Worm (Caenorhabditis elegans) whole organism, early embryonic: Measurements from ENCODE around the gene M163.11.

Source experiments
- B0310.2 ChIP-seq: sonication (generic microtip); optimal IDR thresholded peaks from 2 replicates; lab custom pipeline; 2016; ENCODE audit warnings: mild to moderate bottlenecking, missing genetic modification characterization, missing compliant biosample characterization
- F13C5.2 ChIP-seq: sonication (generic microtip); optimal IDR thresholded peaks from 2 replicates; lab custom pipeline; 2017; ENCODE audit warnings: mild to moderate bottlenecking, missing genetic modification characterization, inconsistent platforms, missing compliant biosample characterization
- aly-1 ChIP-seq: sonication (generic microtip); optimal IDR thresholded peaks from 2 replicates; lab custom pipeline; 2016; ENCODE audit warnings: missing genetic modification characterization, missing compliant biosample characterization
- ama-1 ChIP-seq: fragments of 150-350 bp; optimal IDR thresholded peaks from 2 replicates; lab custom pipeline; 2014
- ceh-13 ChIP-seq: fragments of 200-800 bp; sonication (Bioruptor generic); optimal IDR thresholded peaks from 2 replicates; lab custom pipeline; 2018; ENCODE audit warnings: mild to moderate bottlenecking, missing genetic modification characterization, missing compliant biosample characterization
- ceh-36 ChIP-seq: sonication (generic microtip); optimal IDR thresholded peaks from 2 replicates; lab custom pipeline; 2016; ENCODE audit warnings: missing genetic modification characterization, inconsistent platforms, missing compliant biosample characterization
- ets-7 ChIP-seq: sonication (generic microtip); optimal IDR thresholded peaks from 2 replicates; lab custom pipeline; 2016; ENCODE audit warnings: missing genotype, missing genetic modification characterization, missing compliant biosample characterization
- flt-1 ChIP-seq: fragments of 200-800 bp; sonication (Bioruptor generic); IDR thresholded peaks from 2 replicates; pipeline ENCODE4 v1.3.6; 2022; ENCODE audit warnings: missing genetic modification characterization, missing compliant biosample characterization
- hmbx-1 ChIP-seq: sonication (generic microtip); optimal IDR thresholded peaks from 2 replicates; lab custom pipeline; 2016; ENCODE audit warnings: mild to moderate bottlenecking, missing genetic modification characterization, missing compliant biosample characterization
- hmg-4 ChIP-seq: fragments of 200-800 bp; sonication (Bioruptor generic); optimal IDR thresholded peaks from 2 replicates; lab custom pipeline; 2018; ENCODE audit warnings: mild to moderate bottlenecking, missing genetic modification characterization, missing compliant biosample characterization
- hnd-1 ChIP-seq: sonication (generic microtip); optimal IDR thresholded peaks from 2 replicates; lab custom pipeline; 2016; ENCODE audit warnings: missing genetic modification characterization, missing compliant biosample characterization
- pes-1 ChIP-seq: fragments of 200-800 bp; sonication (Bioruptor generic); IDR thresholded peaks from 2 replicates; pipeline ENCODE4 v1.3.6; 2022; ENCODE audit warnings: missing genetic modification reagents, missing genetic modification characterization, missing compliant biosample characterization
- scrt-1 ChIP-seq: fragments of 200-800 bp; sonication (Bioruptor generic); IDR thresholded peaks from 2 replicates; pipeline ENCODE4 v1.3.6; 2022; ENCODE audit warnings: missing genetic modification characterization, missing compliant biosample characterization
- sea-1 ChIP-seq: fragments of 200-800 bp; sonication (Bioruptor generic); conservative IDR thresholded peaks from 2 replicates; pipeline ENCODE4 v1.3.6; 2022; ENCODE audit warnings: missing genetic modification characterization, missing compliant biosample characterization
- tbx-11 ChIP-seq: fragments of 200-800 bp; sonication (Bioruptor generic); IDR thresholded peaks from 2 replicates; pipeline ENCODE4 v1.3.6; 2022; ENCODE audit warnings: missing genetic modification characterization, missing compliant biosample characterization
- tbx-37 ChIP-seq: fragments of 200-800 bp; sonication (Bioruptor generic); conservative IDR thresholded peaks from 2 replicates; pipeline ENCODE4 v1.3.6; 2022; ENCODE audit warnings: missing genetic modification reagents, missing genetic modification characterization, missing compliant biosample characterization
- tra-4 ChIP-seq: sonication (generic microtip); optimal IDR thresholded peaks from 2 replicates; lab custom pipeline; 2017; ENCODE audit warnings: missing genetic modification characterization, missing compliant biosample characterization

The M163.11 gene

ce11 chrX:14478743-14479428 is at the start of gene M163.11:
TSS of gene M163.11 (plus strand) at chrX:14479378.
- TF ChIP-seq F13C5.2 (tag; lab: Kevin White, UChicago) (no peak), tra-4 (tag; lab: Kevin White, UChicago) (no peak), flt-1 (no peak), pes-1 (GFP tag; lab: Robert Waterston, UW) (no peak), tbx-11 (GFP tag; lab: Robert Waterston, UW) (no peak), aly-1 (tag; lab: Kevin White, UChicago) (no peak), scrt-1 (GFP tag; lab: Robert Waterston, UW) (no peak), ama-1 (no peak), ets-7 (tag; lab: Kevin White, UChicago) (no peak), ceh-36 (no peak), hmg-4 (GFP tag; lab: Kevin White, UChicago) (no peak), B0310.2 (tag; lab: Kevin White, UChicago) (no peak)

ce11 chrX:14430436-14430835 is 48.7 kb upstream of the M163.11 start:
- TF ChIP-seq scrt-1 (GFP tag; lab: Robert Waterston, UW) (no peak), B0310.2 (tag; lab: Kevin White, UChicago) (no peak), tra-4 (tag; lab: Kevin White, UChicago) (no peak), tbx-11 (GFP tag; lab: Robert Waterston, UW) (no peak), pes-1 (GFP tag; lab: Robert Waterston, UW) (no peak), F13C5.2 (tag; lab: Kevin White, UChicago) (no peak), ets-7 (tag; lab: Kevin White, UChicago) (no peak), ceh-13 (no peak), hmg-4 (GFP tag; lab: Kevin White, UChicago) (no peak), flt-1 (no peak), ceh-36 (no peak)

ce11 chrX:14435648-14436155 is 43.5 kb upstream of the M163.11 start:
- TF ChIP-seq F13C5.2 (tag; lab: Kevin White, UChicago), result no peak
- no peak for TF ChIP-seq ceh-36

ce11 chrX:14442321-14442720 is 36.9 kb upstream of the M163.11 start, which contains the start of gene F23D12.3:
TSS of gene F23D12.3 (plus strand) at chrX:14442621.
- TF ChIP-seq pes-1 (GFP tag; lab: Robert Waterston, UW), result no peak
- TF ChIP-seq hmg-4 (GFP tag; lab: Kevin White, UChicago), result no peak
- no peak for TF ChIP-seq scrt-1 (GFP tag; lab: Robert Waterston, UW)
- TF ChIP-seq tra-4 (tag; lab: Kevin White, UChicago), result no peak
- TF ChIP-seq ama-1, result no peak
- no peak for TF ChIP-seq aly-1 (tag; lab: Kevin White, UChicago)

- TF ChIP-seq B0310.2 (tag; lab: Kevin White, UChicago), result no peak
- no peak for TF ChIP-seq ceh-13
- TF ChIP-seq tra-4 (tag; lab: Kevin White, UChicago), result no peak
- no peak for TF ChIP-seq tbx-37 (GFP tag; lab: Robert Waterston, UW)
- no peak for TF ChIP-seq ets-7 (tag; lab: Kevin White, UChicago)
- TF ChIP-seq flt-1, result no peak
- no peak for TF ChIP-seq hnd-1 (tag; lab: Kevin White, UChicago)
- TF ChIP-seq hmbx-1, result no peak
- TF ChIP-seq F13C5.2 (tag; lab: Kevin White, UChicago), result no peak
- no peak for TF ChIP-seq sea-1 (GFP tag; lab: Robert Waterston, UW)
- no peak for TF ChIP-seq aly-1 (tag; lab: Kevin White, UChicago)
Measured at ce11 chrX:14444701-14445100, 34.5 kb upstream of the M163.11 start, which contains the start of gene F23D12.4. TSS of gene F23D12.4 (plus strand) at chrX:14445001.

- TF ChIP-seq hmg-4 (GFP tag; lab: Kevin White, UChicago) (no peak), ceh-13 (no peak), aly-1 (tag; lab: Kevin White, UChicago) (no peak), flt-1 (no peak), ceh-36 (no peak), B0310.2 (tag; lab: Kevin White, UChicago) (no peak), tbx-37 (GFP tag; lab: Robert Waterston, UW) (no peak), hnd-1 (tag; lab: Kevin White, UChicago) (no peak), tra-4 (tag; lab: Kevin White, UChicago) (no peak), hmbx-1 (no peak), pes-1 (GFP tag; lab: Robert Waterston, UW) (no peak), F13C5.2 (tag; lab: Kevin White, UChicago) (no peak), ets-7 (tag; lab: Kevin White, UChicago) (no peak)
Measured at ce11 chrX:14447498-14447897, 31.7 kb upstream of the M163.11 start.

- TF ChIP-seq tbx-11 (GFP tag; lab: Robert Waterston, UW), result no peak
- TF ChIP-seq hnd-1 (tag; lab: Kevin White, UChicago), result no peak
- no peak for TF ChIP-seq ama-1
- no peak for TF ChIP-seq tra-4 (tag; lab: Kevin White, UChicago)
- TF ChIP-seq ceh-13, result no peak
- TF ChIP-seq sea-1 (GFP tag; lab: Robert Waterston, UW), result no peak
- no peak for TF ChIP-seq scrt-1 (GFP tag; lab: Robert Waterston, UW)
- no peak for TF ChIP-seq aly-1 (tag; lab: Kevin White, UChicago)
- no peak for TF ChIP-seq pes-1 (GFP tag; lab: Robert Waterston, UW)
- no peak for TF ChIP-seq hmg-4 (GFP tag; lab: Kevin White, UChicago)
- no peak for TF ChIP-seq B0310.2 (tag; lab: Kevin White, UChicago)
- TF ChIP-seq ets-7 (tag; lab: Kevin White, UChicago), result no peak
- no peak for TF ChIP-seq hmbx-1
- no peak for TF ChIP-seq F13C5.2 (tag; lab: Kevin White, UChicago)
- no peak for TF ChIP-seq ceh-36
- no peak for TF ChIP-seq tbx-37 (GFP tag; lab: Robert Waterston, UW)
- TF ChIP-seq flt-1, result no peak
Measured at ce11 chrX:14447910-14448309, 31.3 kb upstream of the M163.11 start, which contains the start of gene jmjd-3.2. TSS of gene jmjd-3.2 (plus strand) at chrX:14448210.
